Worm (Caenorhabditis elegans): ENCODE results near the gene rnp-7.

- TF ChIP-seq B0310.2 (tag; optimal IDR thresholded peaks at IDR 0.05) (no peak), ets-7 (tag; optimal IDR thresholded peaks at IDR 0.05) (no peak), hmg-4 (GFP tag; optimal IDR thresholded peaks at IDR 0.05) (no peak), flt-1 (GFP tag; IDR thresholded peaks at IDR 0.05) (no peak), ama-1 (optimal IDR thresholded peaks at IDR 0.05) (no peak), ceh-13 (GFP tag; optimal IDR thresholded peaks at IDR 0.05) (no peak), tra-4 (tag; optimal IDR thresholded peaks at IDR 0.05) (no peak), hmbx-1 (tag; optimal IDR thresholded peaks at IDR 0.05) (no peak), aly-1 (tag; optimal IDR thresholded peaks at IDR 0.05) (no peak), tbx-11 (GFP tag; IDR thresholded peaks at IDR 0.05) (no peak), scrt-1 (GFP tag; IDR thresholded peaks at IDR 0.05) (no peak), F13C5.2 (tag; optimal IDR thresholded peaks at IDR 0.05) (no peak), hnd-1 (tag; optimal IDR thresholded peaks at IDR 0.05) (no peak), ceh-36 (tag; optimal IDR thresholded peaks at IDR 0.05) (no peak)
Observed at ce11 chrIII:7167568-7167937, 6.6 kb upstream of the rnp-7 start, which contains the start of gene acs-4.
